Fruit fly (Drosophila melanogaster) whole organism, embryonic: ENCODE data around the gene Ugt37A2.

Experiments used
- Atf6 ChIP-seq: fragments of 200-800 bp; sonication (Bioruptor generic); IDR thresholded peaks from 2 replicates; pipeline ENCODE4 v1.3.6; 2022; ENCODE audit warnings: missing biosample characterization, missing genetic modification characterization
- CG10979 ChIP-seq: fragments of 200-800 bp; sonication (Bioruptor generic); optimal IDR thresholded peaks from 2 replicates; lab custom pipeline; 2018; ENCODE audit warnings: missing biosample characterization, mild to moderate bottlenecking, missing genetic modification characterization, moderate library complexity
- CG12299 ChIP-seq: fragments of 200-800 bp; sonication (Bioruptor generic); optimal IDR thresholded peaks from 2 replicates; lab custom pipeline; 2018; ENCODE audit warnings: missing biosample characterization, mild to moderate bottlenecking, missing genetic modification characterization
- CG14667 ChIP-seq: fragments of 200-800 bp; sonication (Bioruptor generic); IDR thresholded peaks from 2 replicates; pipeline ENCODE4 v1.3.6; 2022; ENCODE audit warnings: missing biosample characterization, missing genetic modification characterization
- CG15269 ChIP-seq: fragments of 200-800 bp; sonication (Bioruptor generic); optimal IDR thresholded peaks from 2 replicates; lab custom pipeline; 2018; ENCODE audit warnings: missing biosample characterization, mild to moderate bottlenecking, missing genetic modification characterization, moderate library complexity
- CG1529 ChIP-seq: fragments of 200-800 bp; sonication (Bioruptor generic); optimal IDR thresholded peaks from 3 replicates; lab custom pipeline; 2018; ENCODE audit warnings: missing biosample characterization, missing genetic modification characterization
- CG15479 ChIP-seq: fragments of 200-800 bp; sonication (Bioruptor generic); optimal IDR thresholded peaks from 3 replicates; lab custom pipeline; 2019; ENCODE audit warnings: missing biosample characterization, mild to moderate bottlenecking, missing genetic modification characterization, moderate library complexity
- CG17612 ChIP-seq: fragments of 200-800 bp; sonication (Bioruptor generic); IDR thresholded peaks from 2 replicates; pipeline ENCODE4 v1.3.6; 2022; ENCODE audit warnings: missing biosample characterization, missing genetic modification characterization
- CG18599 ChIP-seq: fragments of 200-800 bp; sonication (Bioruptor generic); optimal IDR thresholded peaks from 3 replicates; lab custom pipeline; 2017; ENCODE audit warnings: missing biosample characterization, missing genetic modification characterization, mild to moderate bottlenecking, moderate library complexity, missing genetic modification reagents
- CG31224 ChIP-seq: fragments of 200-800 bp; sonication (Bioruptor generic); IDR thresholded peaks from 2 replicates; pipeline ENCODE4 v1.3.6; 2022; ENCODE audit warnings: missing biosample characterization, missing genetic modification characterization
- CG32772 ChIP-seq: fragments of 200-800 bp; sonication (Bioruptor generic); IDR thresholded peaks from 2 replicates; pipeline ENCODE4 v1.3.6; 2022; ENCODE audit warnings: missing biosample characterization, missing genetic modification characterization
- CG4360 ChIP-seq: fragments of 200-800 bp; sonication (Bioruptor generic); IDR thresholded peaks from 2 replicates; pipeline ENCODE4 v1.3.6; 2022; ENCODE audit warnings: missing biosample characterization, missing genetic modification characterization
- CG4424 ChIP-seq: fragments of 200-800 bp; sonication (Bioruptor generic); optimal IDR thresholded peaks from 3 replicates; lab custom pipeline; 2016; ENCODE audit warnings: missing biosample characterization, missing genetic modification characterization
- CoRest ChIP-seq: fragments of 200-800 bp; sonication (Bioruptor generic); optimal IDR thresholded peaks from 3 replicates; lab custom pipeline; 2018; ENCODE audit warnings: missing biosample characterization, mild to moderate bottlenecking, missing genetic modification characterization, moderate library complexity
- CrebB ChIP-seq: fragments of 200-800 bp; sonication (Bioruptor generic); optimal IDR thresholded peaks from 3 replicates; lab custom pipeline; 2018; ENCODE audit warnings: missing biosample characterization, mild to moderate bottlenecking, missing genetic modification characterization
- D19B ChIP-seq: fragments of 200-800 bp; sonication (Bioruptor generic); optimal IDR thresholded peaks from 2 replicates; lab custom pipeline; 2017; ENCODE audit warnings: missing biosample characterization, mild to moderate bottlenecking, missing genetic modification characterization
- Deaf1 ChIP-seq: fragments of 200-800 bp; optimal IDR thresholded peaks from 3 replicates; lab custom pipeline; 2019; ENCODE audit warnings: missing biosample characterization, mild to moderate bottlenecking, missing genetic modification characterization, moderate library complexity
- Dip2 ChIP-seq: fragments of 200-800 bp; sonication (Bioruptor generic); IDR thresholded peaks from 2 replicates; pipeline ENCODE4 v1.3.6; 2022; ENCODE audit warnings: missing biosample characterization, missing genetic modification characterization
- Drgx ChIP-seq: fragments of 200-800 bp; sonication (Bioruptor generic); IDR thresholded peaks from 2 replicates; pipeline ENCODE4 v1.3.6; 2022; ENCODE audit warnings: missing biosample characterization, missing genetic modification characterization
- ERR ChIP-seq: fragments of 200-800 bp; sonication (Bioruptor generic); optimal IDR thresholded peaks from 2 replicates; lab custom pipeline; 2016; ENCODE audit warnings: missing biosample characterization, missing genetic modification characterization
- Fer3 ChIP-seq: fragments of 200-800 bp; sonication (Bioruptor generic); optimal IDR thresholded peaks from 2 replicates; lab custom pipeline; 2018; ENCODE audit warnings: missing biosample characterization, mild to moderate bottlenecking, missing genetic modification characterization, moderate library complexity
- HLH3B ChIP-seq: fragments of 200-800 bp; sonication (Bioruptor generic); IDR thresholded peaks from 2 replicates; pipeline ENCODE4 v1.3.6; 2022; ENCODE audit warnings: missing biosample characterization, missing genetic modification characterization
- Hey ChIP-seq: fragments of 200-800 bp; sonication (Bioruptor generic); optimal IDR thresholded peaks from 3 replicates; lab custom pipeline; 2018; ENCODE audit warnings: missing biosample characterization, mild to moderate bottlenecking, missing genetic modification characterization
- Hmr ChIP-seq: fragments of 200-800 bp; sonication (Bioruptor generic); optimal IDR thresholded peaks from 3 replicates; lab custom pipeline; 2017; ENCODE audit warnings: mild to moderate bottlenecking, missing biosample characterization, missing genetic modification reagents, missing genetic modification characterization
- Med ChIP-seq: fragments of 200-800 bp; sonication (Bioruptor generic); peaks from one replicate; lab custom pipeline; 2016; ENCODE audit warnings: missing biosample characterization, missing genetic modification characterization, mild to moderate bottlenecking, inconsistent platforms, moderate library complexity
- NK7.1 ChIP-seq: fragments of 200-800 bp; sonication (Bioruptor generic); optimal IDR thresholded peaks from 3 replicates; lab custom pipeline; 2016; ENCODE audit warnings: missing biosample characterization, missing genetic modification characterization
- Trl ChIP-seq, 3 experiments: fragments of >200 bp in 2 of 3; fragments of 200-800 bp in 1 of 3; sonication (Bioruptor generic) in 1 of 3; optimal IDR thresholded peaks; 2 replicates in 1 of 3; 3 replicates in 2 of 3; lab custom pipeline; 2016 to 2017; ENCODE audit warnings: missing biosample characterization in 1 of 3, missing genetic modification characterization in 1 of 3
- YL-1 ChIP-seq: fragments of 200-800 bp; sonication (Bioruptor generic); optimal IDR thresholded peaks from 3 replicates; lab custom pipeline; 2017; ENCODE audit warnings: missing biosample characterization, mild to moderate bottlenecking, missing genetic modification characterization
- abd-A ChIP-seq: fragments of 200-800 bp; sonication (Bioruptor generic); optimal IDR thresholded peaks from 3 replicates; lab custom pipeline; 2019; ENCODE audit warnings: missing biosample characterization, mild to moderate bottlenecking, missing genetic modification characterization, moderate library complexity
- ase ChIP-seq: fragments of 200-800 bp; sonication (Bioruptor generic); IDR thresholded peaks from 3 replicates; pipeline ENCODE4 v1.3.6; 2022; ENCODE audit warnings: missing biosample characterization, missing genetic modification characterization
- corto ChIP-seq: fragments of 200-800 bp; sonication (Bioruptor generic); optimal IDR thresholded peaks from 2 replicates; lab custom pipeline; 2016; ENCODE audit warnings: missing biosample characterization, mild to moderate bottlenecking, missing genetic modification characterization, moderate library complexity
- cwo ChIP-seq: fragments of 200-800 bp; sonication (Bioruptor generic); optimal IDR thresholded peaks from 3 replicates; lab custom pipeline; 2017; ENCODE audit warnings: missing biosample characterization, missing genetic modification characterization, mild to moderate bottlenecking, moderate library complexity, missing genetic modification reagents
- ems ChIP-seq: fragments of 200-800 bp; sonication (Bioruptor generic); optimal IDR thresholded peaks from 3 replicates; lab custom pipeline; 2016; ENCODE audit warnings: missing biosample characterization, missing genetic modification characterization
- gro ChIP-seq: fragments of 200-800 bp; sonication (Bioruptor generic); optimal IDR thresholded peaks from 2 replicates; lab custom pipeline; 2016; ENCODE audit warnings: missing biosample characterization, missing genetic modification characterization
- ind ChIP-seq: fragments of 200-800 bp; sonication (Bioruptor generic); optimal IDR thresholded peaks from 3 replicates; lab custom pipeline; 2016; ENCODE audit warnings: missing biosample characterization, missing genetic modification characterization
- lilli ChIP-seq: fragments of 200-800 bp; sonication (Bioruptor generic); optimal IDR thresholded peaks from 3 replicates; lab custom pipeline; 2016; ENCODE audit warnings: missing biosample characterization, missing genetic modification characterization
- nau ChIP-seq: fragments of 200-800 bp; sonication (Bioruptor generic); optimal IDR thresholded peaks from 3 replicates; lab custom pipeline; 2017; ENCODE audit warnings: missing biosample characterization, mild to moderate bottlenecking, missing genetic modification characterization, missing genetic modification reagents
- onecut ChIP-seq: fragments of 200-800 bp; sonication (Bioruptor generic); IDR thresholded peaks from 2 replicates; pipeline ENCODE4 v1.3.6; 2022; ENCODE audit warnings: missing biosample characterization, missing genetic modification characterization
- pzg ChIP-seq: fragments of 200-800 bp; sonication (Bioruptor generic); optimal IDR thresholded peaks from 3 replicates; lab custom pipeline; 2018; ENCODE audit warnings: missing biosample characterization, mild to moderate bottlenecking, missing genetic modification characterization, moderate library complexity
- run ChIP-seq: fragments of 200-800 bp; sonication (Bioruptor generic); optimal IDR thresholded peaks from 3 replicates; lab custom pipeline; 2018; ENCODE audit warnings: missing biosample characterization, mild to moderate bottlenecking, missing genetic modification characterization
- sd ChIP-seq: fragments of 200-800 bp; sonication (Bioruptor generic); optimal IDR thresholded peaks from 3 replicates; lab custom pipeline; 2018; ENCODE audit warnings: missing biosample characterization, mild to moderate bottlenecking, missing genetic modification characterization, moderate library complexity
- sna ChIP-seq: fragments of 200-800 bp; sonication (Bioruptor generic); IDR thresholded peaks from 2 replicates; pipeline ENCODE4 v1.3.6; 2022; ENCODE audit warnings: missing biosample characterization, missing genetic modification characterization; ENCODE audit not compliant: partially characterized antibody
- sr ChIP-seq: fragments of 200-800 bp; sonication (Bioruptor generic); IDR thresholded peaks from 3 replicates; pipeline ENCODE4 v1.3.6; 2022; ENCODE audit warnings: missing biosample characterization, missing genetic modification characterization
- stc ChIP-seq: fragments of 200-800 bp; sonication (Bioruptor generic); IDR thresholded peaks from 2 replicates; pipeline ENCODE4 v1.3.6; 2022; ENCODE audit warnings: missing biosample characterization, missing genetic modification characterization
- tx ChIP-seq: fragments of 200-800 bp; sonication (Bioruptor generic); optimal IDR thresholded peaks from 2 replicates; lab custom pipeline; 2016; ENCODE audit warnings: missing biosample characterization, missing genetic modification characterization
- unc-4 ChIP-seq: fragments of 200-800 bp; sonication (Bioruptor generic); IDR thresholded peaks from 2 replicates; pipeline ENCODE4 v1.3.6; 2022; ENCODE audit warnings: missing biosample characterization, missing genetic modification characterization; ENCODE audit not compliant: partially characterized antibody
- unpg ChIP-seq: fragments of 200-800 bp; sonication (Bioruptor generic); optimal IDR thresholded peaks from 3 replicates; lab custom pipeline; 2018; ENCODE audit warnings: missing biosample characterization, mild to moderate bottlenecking, missing genetic modification characterization, moderate library complexity

Gene Ugt37A2

dm6 chr3R:12718536-12719033, 20.9 kb upstream of the Ugt37A2 start:
- no peak for TF ChIP-seq pzg (GFP tag; lab: Kevin White, UChicago)
- TF ChIP-seq CG32772 (GFP tag; lab: Robert Waterston, UW): 0 out of 2 replicates have a peak, but pooled peaks have one; percentile 5
- peak; percentile 52 for TF ChIP-seq abd-A (tag; lab: Kevin White, UChicago)
- TF ChIP-seq CG1529: no peak
- peak; percentile 31 for TF ChIP-seq Med (GFP tag; lab: Kevin White, UChicago)
- no peak for TF ChIP-seq ind
- TF ChIP-seq CG31224 (GFP tag; lab: Robert Waterston, UW): 0 out of 2 replicates have a peak, but pooled peaks have one; percentile 0
- no peak for TF ChIP-seq Fer3 (tag; lab: Kevin White, UChicago)
- peak; percentile 75 for TF ChIP-seq onecut (GFP tag; lab: Robert Waterston, UW)
- TF ChIP-seq Hey (tag; lab: Kevin White, UChicago): peak; percentile 27
- TF ChIP-seq sd (tag; lab: Kevin White, UChicago): peak; percentile 62
- TF ChIP-seq ERR (GFP tag; lab: Kevin White, UChicago): peak; percentile 93
- TF ChIP-seq Deaf1: peak; percentile 60
- 0 out of 3 replicates have a peak, but pooled peaks have one; percentile 26 for TF ChIP-seq sr (GFP tag; lab: Robert Waterston, UW)
- TF ChIP-seq, all 482 proteins: peak for 10

DNA sequence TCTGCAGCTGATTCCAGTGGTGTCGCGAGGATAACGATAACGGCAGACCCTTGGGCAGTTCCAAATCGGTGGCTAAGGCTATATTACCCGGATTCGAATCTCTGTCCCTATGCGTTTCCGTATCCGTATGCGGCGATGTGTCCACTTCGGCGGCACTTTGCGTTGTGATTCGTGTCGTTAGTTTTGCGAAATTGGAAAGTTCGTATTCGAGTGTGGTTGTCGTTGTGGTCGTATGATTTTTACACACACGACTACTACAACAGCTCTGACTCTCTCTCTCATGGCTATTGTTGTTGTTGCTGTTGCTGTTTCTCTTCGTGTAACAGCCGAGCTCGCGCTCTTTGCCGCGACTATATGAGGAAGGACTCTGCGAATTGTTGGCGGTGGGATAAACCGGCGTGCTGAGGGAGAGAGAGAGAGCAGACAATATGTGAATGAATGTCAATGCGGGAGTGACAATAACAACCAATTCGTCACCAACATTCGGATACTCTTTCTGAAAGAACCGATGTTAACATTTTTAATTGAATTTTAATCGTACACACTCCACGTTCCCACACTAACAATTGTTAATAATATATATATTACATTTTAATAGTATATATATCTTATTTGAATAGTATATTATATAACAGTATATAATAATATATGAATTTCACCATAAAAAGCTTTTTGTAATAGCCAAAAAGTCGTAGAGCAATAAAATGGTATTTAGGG, 19.7 kb upstream of the Ugt37A2 start:
- peak; percentile 11 for TF ChIP-seq lilli
- no peak for TF ChIP-seq run (tag; lab: Kevin White, UChicago)
- no peak for TF ChIP-seq CG17612
- TF ChIP-seq YL-1 (GFP tag; lab: Kevin White, UChicago): no peak
- peak; percentile 36 for TF ChIP-seq CG10979 (tag; lab: Kevin White, UChicago)
- peak; percentile 41 for TF ChIP-seq Hmr (GFP tag; lab: Kevin White, UChicago)
- peak; percentile 55 for TF ChIP-seq unpg (GFP tag; lab: Kevin White, UChicago)
- TF ChIP-seq CG14667: no peak
- TF ChIP-seq cwo (GFP tag; lab: Kevin White, UChicago): peak; percentile 29
- peak; percentile 23 for TF ChIP-seq CoRest
- TF ChIP-seq CG18599 (GFP tag; lab: Kevin White, UChicago): peak; percentile 79
- TF ChIP-seq nau: no peak
- TF ChIP-seq Drgx (GFP tag; lab: Robert Waterston, UW): peak; percentile 33; the same call in 1 of the 2 replicates
- peak; percentile 80 for TF ChIP-seq CG15479 (GFP tag; lab: Kevin White, UChicago)
- TF ChIP-seq D19B: no peak
- TF ChIP-seq CG4424 (GFP tag; lab: Kevin White, UChicago): peak; percentile 14
- peak; percentile 81 for TF ChIP-seq CG4360 (GFP tag; lab: Robert Waterston, UW)
- peak; percentile 71 to 90 for TF ChIP-seq Trl (optimal IDR thresholded peaks at IDR 0.05; lab: Kevin White, UChicago)
- no peak for TF ChIP-seq Trl (GFP tag; optimal IDR thresholded peaks at IDR 0.05; lab: Kevin White, UChicago)
- TF ChIP-seq tx: no peak
- TF ChIP-seq ems: no peak
- no peak for TF ChIP-seq corto
- TF ChIP-seq unc-4 (GFP tag; lab: Robert Waterston, UW): peak; percentile 20; the same call in 1 of the 2 replicates
- no peak; the same call in 1 of the 2 replicates for TF ChIP-seq Atf6 (GFP tag; lab: Robert Waterston, UW)
- TF ChIP-seq NK7.1 (GFP tag; lab: Kevin White, UChicago): no peak
- TF ChIP-seq Dip2 (GFP tag; lab: Robert Waterston, UW): no peak
- peak; percentile 5 for TF ChIP-seq CG12299 (tag; lab: Kevin White, UChicago)
- TF ChIP-seq sna (GFP tag; lab: Robert Waterston, UW): no peak
- TF ChIP-seq CrebB: no peak
- TF ChIP-seq CG32772 (GFP tag; lab: Robert Waterston, UW): no peak
- TF ChIP-seq gro: peak; percentile 72
- peak; percentile 30; the same call in 1 of the 2 replicates for TF ChIP-seq stc (GFP tag; lab: Robert Waterston, UW)
- TF ChIP-seq CG15269 (tag; lab: Kevin White, UChicago): peak; percentile 49
- no peak for TF ChIP-seq HLH3B (GFP tag; lab: Robert Waterston, UW)
- no peak for TF ChIP-seq ase (GFP tag; lab: Robert Waterston, UW)
